Fruit fly (Drosophila melanogaster): ENCODE measurements around the gene CG34293.

DNA sequence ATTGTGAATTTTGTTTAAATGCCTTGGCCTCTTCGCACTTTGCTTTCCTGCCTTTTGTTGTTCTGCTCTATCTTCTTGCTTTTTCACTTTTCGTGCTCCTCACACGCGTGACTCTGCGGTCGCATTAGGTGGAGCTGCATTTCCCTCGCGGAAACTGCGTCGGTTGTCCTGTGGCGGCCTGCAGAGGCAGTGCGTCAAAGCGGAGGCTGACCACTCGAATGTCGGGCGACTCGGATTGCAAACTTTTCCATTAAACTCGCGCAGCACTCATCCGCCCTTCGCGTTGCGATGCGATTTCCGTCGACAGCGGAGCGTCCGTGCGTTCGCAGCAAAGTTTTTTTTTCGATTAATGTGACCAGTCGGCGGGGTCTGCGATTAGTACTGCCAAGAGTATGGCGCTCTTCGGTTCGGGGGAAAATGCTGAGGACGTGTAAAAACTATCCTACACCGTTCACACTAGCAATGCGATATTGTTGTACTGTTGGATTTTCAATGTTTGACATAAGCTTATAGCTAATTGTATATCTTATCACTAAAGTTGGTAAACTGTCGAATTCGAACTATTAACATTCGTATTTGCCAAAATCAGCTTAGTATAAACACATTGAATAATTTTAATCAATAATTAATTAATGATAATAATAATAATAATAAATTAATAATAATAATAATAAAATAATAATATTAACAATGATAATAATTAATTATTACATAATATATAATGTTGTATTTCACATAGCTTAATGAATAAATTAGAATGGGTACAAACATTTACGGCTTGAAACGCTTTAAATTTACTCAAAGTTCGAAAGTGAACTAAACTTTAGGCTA, 14.5 kb downstream of the CG34293 start, which contains the start of gene CG6051:
- TF ChIP-seq CG6276 (GFP tag; optimal IDR thresholded peaks at IDR 0.05), result peak; percentile 55
- TF ChIP-seq CG8319 (GFP tag; optimal IDR thresholded peaks at IDR 0.05), result no peak
- TF ChIP-seq CG34406 (GFP tag; optimal IDR thresholded peaks at IDR 0.05), result peak; percentile 16

Measured in whole organism, prepupa.